Worm (Caenorhabditis elegans) whole organism, young adult: ENCODE data around the gene Y116A8C.38.

Experiments
- B0019.2 ChIP-seq: fragments of 200-800 bp; sonication (Bioruptor generic); conservative IDR thresholded peaks from 2 replicates; pipeline ENCODE4 v1.3.6; 2022; ENCODE audit warnings: missing genetic modification reagents, missing genetic modification characterization, missing compliant biosample characterization
- B0336.3 ChIP-seq: fragments of 200-800 bp; sonication (Bioruptor generic); IDR thresholded peaks from 2 replicates; pipeline ENCODE4 v1.3.6; 2022; ENCODE audit warnings: missing genetic modification characterization, missing compliant biosample characterization
- F49E8.2 ChIP-seq: sonication (generic microtip); optimal IDR thresholded peaks from 3 replicates; lab custom pipeline; 2017; ENCODE audit warnings: missing genetic modification characterization, mild to moderate bottlenecking, missing compliant biosample characterization, antibody characterized with exemption, moderate library complexity; ENCODE audit not compliant: insufficient read depth
- Y53F4B.3 ChIP-seq: fragments of 200-800 bp; sonication (Bioruptor generic); IDR thresholded peaks from 2 replicates; pipeline ENCODE4 v1.3.6; 2022; ENCODE audit warnings: missing genetic modification reagents, missing genetic modification characterization, missing compliant biosample characterization
- Y79H2A.3 ChIP-seq: fragments of 200-800 bp; sonication (Bioruptor generic); conservative IDR thresholded peaks from 2 replicates; pipeline ENCODE4 v1.3.6; 2022; ENCODE audit warnings: missing genetic modification reagents, missing genetic modification characterization, missing compliant biosample characterization
- athp-1 ChIP-seq: sonication (generic microtip); optimal IDR thresholded peaks from 2 replicates; lab custom pipeline; 2017; ENCODE audit warnings: mild to moderate bottlenecking, missing genetic modification characterization, missing compliant biosample characterization
- bed-2 ChIP-seq: fragments of 200-800 bp; sonication (Bioruptor generic); IDR thresholded peaks from 2 replicates; pipeline ENCODE4 v1.3.6; 2022; ENCODE audit warnings: missing genetic modification reagents, missing genetic modification characterization, missing compliant biosample characterization
- ccch-3 ChIP-seq: fragments of 200-800 bp; sonication (Bioruptor generic); optimal IDR thresholded peaks from 2 replicates; lab custom pipeline; 2018; ENCODE audit warnings: mild to moderate bottlenecking, missing genetic modification characterization, missing compliant biosample characterization
- cebp-1 ChIP-seq, 2 experiments: fragments of 200-800 bp in 1 of 2; sonication (Bioruptor generic) in 1 of 2; sonication (generic microtip) in 1 of 2; IDR thresholded peaks in 1 of 2; optimal IDR thresholded peaks in 1 of 2; 2 replicates each; pipeline versions ENCODE4 v1.3.6 to Lab custom; 2017 to 2022; ENCODE audit warnings: missing compliant biosample characterization in 2 of 2, missing genetic modification characterization in 2 of 2, mild to moderate bottlenecking in 1 of 2, missing genetic modification reagents in 1 of 2, moderate library complexity in 1 of 2
- egl-44 ChIP-seq: fragments of 200-800 bp; sonication (Bioruptor generic); IDR thresholded peaks from 2 replicates; pipeline ENCODE4 v1.3.6; 2022; ENCODE audit warnings: missing genetic modification reagents, missing genetic modification characterization, missing compliant biosample characterization
- egrh-3 ChIP-seq: fragments of 200-800 bp; sonication (Bioruptor generic); IDR thresholded peaks from 2 replicates; pipeline ENCODE4 v1.3.6; 2022; ENCODE audit warnings: missing genetic modification reagents, missing genetic modification characterization, missing compliant biosample characterization
- gei-17 ChIP-seq: fragments of 200-800 bp; sonication (Bioruptor generic); optimal IDR thresholded peaks from 2 replicates; lab custom pipeline; 2018; ENCODE audit warnings: mild to moderate bottlenecking, missing genetic modification characterization, missing compliant biosample characterization
- him-1 ChIP-seq: sonication (generic microtip); optimal IDR thresholded peaks from 2 replicates; lab custom pipeline; 2016; ENCODE audit warnings: missing genotype, missing genetic modification reagents, missing genetic modification characterization, missing compliant biosample characterization
- hlh-12 ChIP-seq: sonication (generic microtip); optimal IDR thresholded peaks from 2 replicates; lab custom pipeline; 2016; ENCODE audit warnings: missing genetic modification characterization, missing compliant biosample characterization
- hmg-1.2 ChIP-seq: fragments of 200-800 bp; sonication (Bioruptor generic); IDR thresholded peaks from 2 replicates; pipeline ENCODE4 v1.3.6; 2022; ENCODE audit warnings: missing genetic modification reagents, missing genetic modification characterization, missing compliant biosample characterization
- let-526 ChIP-seq: fragments of 200-800 bp; sonication (Bioruptor generic); IDR thresholded peaks from 2 replicates; pipeline ENCODE4 v1.3.6; 2022; ENCODE audit warnings: missing genetic modification reagents, missing genetic modification characterization, missing compliant biosample characterization
- lsy-27 ChIP-seq: sonication (generic microtip); optimal IDR thresholded peaks from 2 replicates; lab custom pipeline; 2017; ENCODE audit warnings: missing genetic modification characterization, mild to moderate bottlenecking, missing compliant biosample characterization, antibody characterized with exemption, missing genotype, borderline replicate concordance; ENCODE audit not compliant: insufficient read depth
- madf-8 ChIP-seq: fragments of 200-800 bp; sonication (Bioruptor generic); conservative IDR thresholded peaks from 2 replicates; pipeline ENCODE4 v1.3.6; 2022; ENCODE audit warnings: missing genetic modification reagents, missing genetic modification characterization, missing compliant biosample characterization
- mel-28 ChIP-seq: sonication (generic microtip); optimal IDR thresholded peaks from 2 replicates; lab custom pipeline; 2016; ENCODE audit warnings: borderline replicate concordance, mild to moderate bottlenecking, missing genetic modification characterization, missing compliant biosample characterization
- nfya-2 ChIP-seq: fragments of 200-800 bp; sonication (Bioruptor generic); IDR thresholded peaks from 2 replicates; pipeline ENCODE4 v1.3.6; 2022; ENCODE audit warnings: missing genetic modification reagents, missing genetic modification characterization, missing compliant biosample characterization
- nfyb-1 ChIP-seq: fragments of 200-800 bp; sonication (Bioruptor generic); IDR thresholded peaks from 2 replicates; pipeline ENCODE4 v1.3.6; 2022; ENCODE audit warnings: missing genetic modification reagents, missing genetic modification characterization, missing compliant biosample characterization
- nhr-27 ChIP-seq: fragments of 200-800 bp; sonication (Bioruptor generic); optimal IDR thresholded peaks from 2 replicates; lab custom pipeline; 2018; ENCODE audit warnings: mild to moderate bottlenecking, missing genetic modification characterization, moderate library complexity, missing compliant biosample characterization
- pha-4 ChIP-seq: fragments of 150-350 bp; sonication (generic microtip); optimal IDR thresholded peaks from 2 replicates; lab custom pipeline; 2014; ENCODE audit warnings: missing biosample characterization, missing genetic modification reagents, missing genetic modification characterization
- rcor-1 ChIP-seq: fragments of 200-800 bp; sonication (Bioruptor generic); IDR thresholded peaks from 2 replicates; pipeline ENCODE4 v1.3.6; 2022; ENCODE audit warnings: missing genetic modification reagents, missing genetic modification characterization, missing compliant biosample characterization
- repo-1 ChIP-seq: sonication (generic microtip); optimal IDR thresholded peaks from 2 replicates; lab custom pipeline; 2017; ENCODE audit warnings: mild to moderate bottlenecking, missing genetic modification characterization, missing compliant biosample characterization
- sdz-38 ChIP-seq: sonication (generic microtip); optimal IDR thresholded peaks from 2 replicates; lab custom pipeline; 2016; ENCODE audit warnings: missing genotype, missing genetic modification characterization, missing compliant biosample characterization
- sea-2 ChIP-seq: fragments of 200-800 bp; sonication (Bioruptor generic); IDR thresholded peaks from 2 replicates; pipeline ENCODE4 v1.3.6; 2022; ENCODE audit warnings: missing genetic modification characterization, missing compliant biosample characterization
- snpc-1.3 ChIP-seq: sonication (generic microtip); optimal IDR thresholded peaks from 2 replicates; lab custom pipeline; 2017; ENCODE audit warnings: missing genetic modification characterization, mild to moderate bottlenecking, missing compliant biosample characterization, antibody characterized with exemption, moderate library complexity, missing genotype, missing genetic modification reagents; ENCODE audit not compliant: insufficient read depth
- snpc-4 ChIP-seq, 5 experiments: fragments of 150-350 bp in 1 of 5; sonication (generic microtip) in 4 of 5; optimal IDR thresholded peaks; 2 replicates each; lab custom pipeline; 2014 to 2018; ENCODE audit warnings: missing genetic modification characterization in 5 of 5, missing biosample characterization in 3 of 5, antibody characterized with exemption in 2 of 5, mild to moderate bottlenecking in 2 of 5, missing compliant biosample characterization in 2 of 5, missing genotype in 2 of 5, moderate library complexity in 2 of 5, missing genetic modification reagents in 1 of 5
- somi-1 ChIP-seq: fragments of 200-800 bp; sonication (Bioruptor generic); optimal IDR thresholded peaks from 2 replicates; lab custom pipeline; 2018; ENCODE audit warnings: mild to moderate bottlenecking, missing genetic modification characterization, missing compliant biosample characterization
- tbp1 ChIP-seq: fragments of 200-800 bp; sonication (Bioruptor generic); optimal IDR thresholded peaks from 2 replicates; lab custom pipeline; 2018; ENCODE audit warnings: mild to moderate bottlenecking, missing genetic modification characterization, missing compliant biosample characterization
- zfh-2 ChIP-seq: fragments of 200-800 bp; sonication (Bioruptor generic); conservative IDR thresholded peaks from 2 replicates; pipeline ENCODE4 v1.3.6; 2022; ENCODE audit warnings: missing genetic modification reagents, missing genetic modification characterization, missing compliant biosample characterization
- ztf-22 ChIP-seq: fragments of 200-800 bp; sonication (Bioruptor generic); optimal IDR thresholded peaks from 2 replicates; lab custom pipeline; 2018; ENCODE audit warnings: mild to moderate bottlenecking, missing genetic modification characterization, moderate library complexity, missing compliant biosample characterization
- ztf-26 ChIP-seq: sonication (generic microtip); optimal IDR thresholded peaks from 2 replicates; lab custom pipeline; 2017; ENCODE audit warnings: missing genetic modification characterization, missing compliant biosample characterization

The Y116A8C.38 gene

DNA sequence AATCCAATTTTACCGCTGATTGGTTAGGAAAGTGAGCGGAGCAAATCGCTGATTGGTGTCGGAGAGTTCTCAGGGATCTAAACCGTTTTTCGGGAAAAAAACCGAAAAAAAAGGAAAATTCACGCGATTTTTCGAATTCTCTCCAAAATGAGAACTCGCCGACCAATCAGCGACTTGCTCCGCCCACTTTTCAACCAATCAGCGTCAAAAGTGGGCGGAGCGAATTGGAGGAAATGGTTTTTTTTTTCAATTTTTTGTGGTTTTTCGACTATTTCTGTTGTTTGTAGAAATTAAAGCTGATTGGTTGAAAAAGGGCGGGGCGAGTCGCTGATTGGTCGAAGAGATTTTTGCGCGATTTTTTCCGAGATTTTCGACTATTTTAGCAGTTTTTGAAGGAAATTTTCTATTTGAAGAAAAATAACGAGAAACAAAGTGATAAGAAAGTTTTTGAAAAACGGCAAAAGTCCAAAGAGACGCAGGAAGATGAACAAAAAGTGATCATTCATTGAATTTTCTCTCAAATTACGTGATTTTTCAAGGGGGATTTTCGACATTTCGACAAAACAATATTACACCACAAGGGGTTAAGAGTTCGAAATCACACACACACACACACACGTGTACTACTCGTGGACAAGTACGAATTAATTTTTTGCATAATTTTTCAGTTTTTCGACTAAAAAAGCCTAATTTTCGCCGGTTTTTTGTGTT lies 30.6 kb upstream of the Y116A8C.38 start:
- TF ChIP-seq sea-2 (GFP tag; lab: Robert Waterston, UW): no peak
- 0 out of 2 replicates have a peak, but pooled peaks have one; percentile 53 for TF ChIP-seq nfya-2 (GFP tag; lab: Robert Waterston, UW)
- peak; percentile 93 for TF ChIP-seq nfyb-1 (GFP tag; lab: Robert Waterston, UW)

DNA sequence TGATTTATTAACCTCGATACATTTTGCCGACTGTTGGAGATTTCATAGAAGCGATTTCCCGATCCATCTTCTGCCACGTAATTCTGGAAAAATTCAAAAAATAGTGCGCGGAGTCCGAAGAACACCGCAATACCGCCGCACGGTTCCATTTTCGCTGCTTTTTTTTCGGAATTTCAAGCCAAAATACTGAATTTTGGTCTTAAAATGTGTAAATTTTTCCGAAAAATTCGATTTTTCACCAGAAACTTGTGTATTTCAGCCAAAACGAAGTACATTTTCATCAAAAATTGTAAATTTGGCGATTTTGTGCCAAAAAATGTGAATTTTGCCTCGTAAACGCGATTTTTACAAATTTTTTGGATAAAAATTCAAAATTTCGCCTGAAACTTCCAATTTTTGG lies 28.2 kb upstream of the Y116A8C.38 start:
- no peak for TF ChIP-seq ccch-3
- TF ChIP-seq gei-17 (GFP tag; lab: Kevin White, UChicago): no peak
- TF ChIP-seq hmg-1.2 (GFP tag; lab: Robert Waterston, UW): no peak
- no peak for TF ChIP-seq B0019.2
- no peak for TF ChIP-seq egl-44 (GFP tag; lab: Robert Waterston, UW)
- no peak for TF ChIP-seq somi-1 (GFP tag; lab: Kevin White, UChicago)
- no peak for TF ChIP-seq hlh-12 (tag; lab: Kevin White, UChicago)
- no peak for TF ChIP-seq repo-1 (tag; lab: Kevin White, UChicago)
- no peak for TF ChIP-seq bed-2 (GFP tag; lab: Robert Waterston, UW)
- TF ChIP-seq ztf-26: no peak
- no peak for TF ChIP-seq mel-28 (tag; lab: Kevin White, UChicago)
- TF ChIP-seq him-1 (tag; lab: Kevin White, UChicago): no peak
- no peak for TF ChIP-seq nhr-27
- TF ChIP-seq tbp1: no peak

ce11 chrIV:17103615-17104014 lies 27.7 kb upstream of the Y116A8C.38 start, which contains the start of gene Y116A8C.30:
Gene Y116A8C.30, minus strand, starts transcription at chrIV:17103715.
- TF ChIP-seq let-526 (GFP tag; lab: Robert Waterston, UW) (no peak), snpc-4 (GFP tag; optimal IDR thresholded peaks at IDR 0.05; lab: Kevin White, UChicago) (no peak), snpc-4 (tag; optimal IDR thresholded peaks at IDR 0.05; lab: Kevin White, UChicago) (peak in 1 of 4 experiments; percentile 45)

DNA sequence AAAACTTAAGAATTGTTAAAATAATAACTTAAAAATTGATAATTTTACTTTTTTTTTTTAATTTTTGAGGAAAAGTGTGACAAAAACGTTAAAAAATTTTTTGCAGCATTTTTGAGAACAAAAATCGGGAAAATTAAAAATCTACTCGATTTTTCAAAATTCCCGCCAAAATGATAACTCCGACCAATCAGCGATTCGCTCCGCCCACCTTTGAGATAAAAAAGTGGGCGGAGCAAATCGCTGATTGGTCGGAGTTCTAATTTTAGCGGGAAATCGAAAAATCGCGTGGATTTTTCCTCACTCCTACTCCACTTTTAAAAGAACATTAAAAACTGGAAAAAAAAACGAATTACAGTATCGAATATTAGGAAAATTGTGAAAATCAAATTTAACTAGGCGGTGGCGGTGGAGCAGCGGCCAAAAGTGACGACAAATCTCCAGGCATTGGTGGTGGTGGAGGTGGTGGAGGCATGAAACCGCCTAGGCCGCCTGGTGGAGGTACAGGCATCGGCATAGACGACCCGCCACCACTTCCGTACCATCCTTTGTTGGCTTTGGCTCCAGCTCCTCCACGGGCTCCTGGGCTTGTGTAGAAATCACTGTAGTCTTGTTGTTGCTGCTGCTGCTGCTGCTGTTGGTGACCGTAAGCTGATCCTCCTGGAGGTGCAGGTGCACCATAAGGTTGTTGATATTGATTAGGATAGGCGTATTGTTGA lies 27.0 kb upstream of the Y116A8C.38 start:
- TF ChIP-seq zfh-2 (peak; percentile 76), Y53F4B.3 (GFP tag; lab: Robert Waterston, UW) (no peak), sea-2 (GFP tag; lab: Robert Waterston, UW) (no peak), sdz-38 (no peak), ztf-22 (no peak), nfyb-1 (GFP tag; lab: Robert Waterston, UW) (peak; percentile 68), tbp1 (no peak), F49E8.2 (tag; lab: Kevin White, UChicago) (no peak), rcor-1 (GFP tag; lab: Robert Waterston, UW) (no peak), Y79H2A.3 (GFP tag; lab: Robert Waterston, UW) (no peak), cebp-1 (GFP tag; IDR thresholded peaks at IDR 0.05; lab: Robert Waterston, UW) (no peak), cebp-1 (tag; optimal IDR thresholded peaks at IDR 0.05; lab: Kevin White, UChicago) (no peak), lsy-27 (tag; lab: Kevin White, UChicago) (no peak), madf-8 (GFP tag; lab: Robert Waterston, UW) (no peak), snpc-4 (GFP tag; optimal IDR thresholded peaks at IDR 0.05; lab: Kevin White, UChicago) (no peak), snpc-4 (tag; optimal IDR thresholded peaks at IDR 0.05; lab: Kevin White, UChicago) (peak in 1 of 4 experiments; percentile 21), snpc-1.3 (tag; lab: Kevin White, UChicago) (no peak), B0336.3 (GFP tag; lab: Robert Waterston, UW) (no peak), him-1 (tag; lab: Kevin White, UChicago) (no peak), athp-1 (tag; lab: Kevin White, UChicago) (no peak), egrh-3 (GFP tag; lab: Robert Waterston, UW) (peak; percentile 35; the same call in 1 of the 2 replicates), somi-1 (GFP tag; lab: Kevin White, UChicago) (no peak), pha-4 (tag; lab: Kevin White, UChicago) (no peak)
